Worm (Caenorhabditis elegans) whole organism, L2 larva: ENCODE data around the gene F58G1.2.

Source experiments
- F13H6.1 ChIP-seq: sonication (generic microtip); optimal IDR thresholded peaks from 2 replicates; lab custom pipeline; 2016; ENCODE audit warnings: missing genetic modification characterization, missing compliant biosample characterization
- R02D3.7 ChIP-seq: fragments of 150-350 bp; optimal IDR thresholded peaks from 2 replicates; lab custom pipeline; 2014; ENCODE audit warnings: missing biosample characterization, missing genetic modification characterization
- Y55F3AM.14 ChIP-seq: fragments of 200-800 bp; sonication (Bioruptor generic); optimal IDR thresholded peaks from 2 replicates; lab custom pipeline; 2018; ENCODE audit warnings: mild to moderate bottlenecking, missing genetic modification characterization, missing compliant biosample characterization
- ZK546.5 ChIP-seq: sonication (generic microtip); optimal IDR thresholded peaks from 2 replicates; lab custom pipeline; 2017; ENCODE audit warnings: missing biosample characterization, missing genetic modification characterization
- alr-1 ChIP-seq: fragments of 150-350 bp; optimal IDR thresholded peaks from 2 replicates; lab custom pipeline; 2014; ENCODE audit warnings: missing biosample characterization, missing genetic modification characterization
- aly-2 ChIP-seq: fragments of 150-350 bp; optimal IDR thresholded peaks from 2 replicates; lab custom pipeline; 2014; ENCODE audit warnings: missing biosample characterization, missing genetic modification characterization
- ama-1 ChIP-seq: fragments of 150-350 bp; optimal IDR thresholded peaks from 2 replicates; lab custom pipeline; 2018; ENCODE audit warnings: inconsistent platforms
- blmp-1 ChIP-seq: sonication (generic microtip); optimal IDR thresholded peaks from 2 replicates; lab custom pipeline; 2017; ENCODE audit warnings: missing genetic modification characterization, mild to moderate bottlenecking, missing compliant biosample characterization, antibody characterized with exemption, moderate library complexity; ENCODE audit not compliant: insufficient read depth
- ceh-82 ChIP-seq: fragments of 150-350 bp; optimal IDR thresholded peaks from 2 replicates; lab custom pipeline; 2014; ENCODE audit warnings: missing biosample characterization, missing genetic modification characterization
- crh-2 ChIP-seq: sonication (generic microtip); optimal IDR thresholded peaks from 2 replicates; lab custom pipeline; 2017; ENCODE audit warnings: missing biosample characterization, missing genetic modification characterization
- dmd-4 ChIP-seq: sonication (generic microtip); optimal IDR thresholded peaks from 2 replicates; lab custom pipeline; 2017; ENCODE audit warnings: missing biosample characterization, missing genetic modification characterization
- egl-27 ChIP-seq: sonication (generic microtip); optimal IDR thresholded peaks from 3 replicates; lab custom pipeline; 2017; ENCODE audit warnings: missing biosample characterization, missing genetic modification reagents, missing genetic modification characterization
- elt-1 ChIP-seq: fragments of 150-350 bp; optimal IDR thresholded peaks from 2 replicates; lab custom pipeline; 2014; ENCODE audit warnings: missing biosample characterization, missing genetic modification characterization
- elt-3 ChIP-seq: sonication (generic microtip); optimal IDR thresholded peaks from 2 replicates; lab custom pipeline; 2017; ENCODE audit warnings: missing biosample characterization, missing genetic modification characterization
- fos-1 ChIP-seq: fragments of 150-350 bp; optimal IDR thresholded peaks from 2 replicates; lab custom pipeline; 2014; ENCODE audit warnings: missing biosample characterization, missing genetic modification characterization
- gmeb-1 ChIP-seq: fragments of 150-350 bp; optimal IDR thresholded peaks from 2 replicates; lab custom pipeline; 2014; ENCODE audit warnings: missing biosample characterization, missing genetic modification characterization
- lin-11 ChIP-seq: fragments of 150-350 bp; sonication (generic microtip); optimal IDR thresholded peaks from 2 replicates; lab custom pipeline; 2014; ENCODE audit warnings: missing biosample characterization, missing genetic modification characterization, inconsistent platforms, mixed read lengths
- lin-13 ChIP-seq: fragments of 150-350 bp; optimal IDR thresholded peaks from 2 replicates; lab custom pipeline; 2014; ENCODE audit warnings: missing biosample characterization, missing genetic modification reagents, missing genetic modification characterization
- mab-5 ChIP-seq: fragments of 150-350 bp; optimal IDR thresholded peaks from 2 replicates; lab custom pipeline; 2014; ENCODE audit warnings: missing biosample characterization, missing genetic modification characterization
- mbf-1 ChIP-seq: sonication (generic microtip); optimal IDR thresholded peaks from 2 replicates; lab custom pipeline; 2017; ENCODE audit warnings: missing biosample characterization, missing genetic modification characterization
- mdl-1 ChIP-seq, 2 experiments: fragments of 150-350 bp in 1 of 2; sonication (generic microtip) in 1 of 2; optimal IDR thresholded peaks; 2 replicates each; lab custom pipeline; 2017; ENCODE audit warnings: missing biosample characterization in 2 of 2, missing genetic modification characterization in 2 of 2
- nhr-10 ChIP-seq: sonication (generic microtip); optimal IDR thresholded peaks from 2 replicates; lab custom pipeline; 2017; ENCODE audit warnings: missing biosample characterization, missing genetic modification characterization
- nhr-11 ChIP-seq: fragments of 150-350 bp; optimal IDR thresholded peaks from 2 replicates; lab custom pipeline; 2014; ENCODE audit warnings: missing biosample characterization, missing genetic modification characterization
- nhr-12 ChIP-seq: fragments of 150-350 bp; optimal IDR thresholded peaks from 2 replicates; lab custom pipeline; 2014; ENCODE audit warnings: missing biosample characterization, missing genetic modification characterization
- nhr-129 ChIP-seq: fragments of 150-350 bp; optimal IDR thresholded peaks from 2 replicates; lab custom pipeline; 2014; ENCODE audit warnings: missing biosample characterization, missing genetic modification characterization
- nhr-23 ChIP-seq: fragments of 150-350 bp; optimal IDR thresholded peaks from 2 replicates; lab custom pipeline; 2014; ENCODE audit warnings: missing biosample characterization, missing genetic modification reagents, missing genetic modification characterization
- nhr-25 ChIP-seq: fragments of 150-350 bp; sonication (generic microtip); optimal IDR thresholded peaks from 3 replicates; lab custom pipeline; 2014; ENCODE audit warnings: missing biosample characterization, missing genetic modification characterization
- nhr-6 ChIP-seq: fragments of 150-350 bp; optimal IDR thresholded peaks from 2 replicates; lab custom pipeline; 2014; ENCODE audit warnings: missing biosample characterization, missing genetic modification characterization
- nhr-77 ChIP-seq: fragments of 150-350 bp; optimal IDR thresholded peaks from 2 replicates; lab custom pipeline; 2014; ENCODE audit warnings: missing biosample characterization, missing genetic modification characterization
- sem-4 ChIP-seq: fragments of 150-350 bp; optimal IDR thresholded peaks from 2 replicates; lab custom pipeline; 2014; ENCODE audit warnings: missing biosample characterization, missing genetic modification reagents, missing genetic modification characterization
- sma-3 ChIP-seq: sonication (generic microtip); optimal IDR thresholded peaks from 2 replicates; lab custom pipeline; 2016; ENCODE audit warnings: missing genetic modification reagents, missing genetic modification characterization, missing compliant biosample characterization
- sma-9 ChIP-seq, 2 experiments: fragments of 150-350 bp in 1 of 2; sonication (generic microtip) in 1 of 2; optimal IDR thresholded peaks; 2 replicates each; lab custom pipeline; 2014 to 2016; ENCODE audit warnings: missing genetic modification characterization in 2 of 2, mild to moderate bottlenecking in 1 of 2, missing biosample characterization in 1 of 2, missing compliant biosample characterization in 1 of 2, missing genetic modification reagents in 1 of 2, moderate library complexity in 1 of 2
- snpc-4 ChIP-seq: fragments of 150-350 bp; optimal IDR thresholded peaks from 2 replicates; lab custom pipeline; 2014; ENCODE audit warnings: missing biosample characterization, missing genetic modification characterization
- unc-55 ChIP-seq: fragments of 150-350 bp; sonication (generic microtip); optimal IDR thresholded peaks from 3 replicates; lab custom pipeline; 2014; ENCODE audit warnings: missing biosample characterization, missing genetic modification reagents, missing genetic modification characterization
- unc-62 ChIP-seq: fragments of 150-350 bp; optimal IDR thresholded peaks from 2 replicates; lab custom pipeline; 2014; ENCODE audit warnings: missing biosample characterization, missing genetic modification reagents, missing genetic modification characterization
- zag-1 ChIP-seq: fragments of 150-350 bp; optimal IDR thresholded peaks from 2 replicates; lab custom pipeline; 2014; ENCODE audit warnings: missing biosample characterization, missing genetic modification characterization
- ztf-11 ChIP-seq: sonication (generic microtip); optimal IDR thresholded peaks from 2 replicates; lab custom pipeline; 2017; ENCODE audit warnings: missing biosample characterization, missing genetic modification characterization
- ztf-4 ChIP-seq: fragments of 150-350 bp; optimal IDR thresholded peaks from 2 replicates; lab custom pipeline; 2014; ENCODE audit warnings: missing biosample characterization, missing genetic modification characterization

The F58G1.2 gene

DNA sequence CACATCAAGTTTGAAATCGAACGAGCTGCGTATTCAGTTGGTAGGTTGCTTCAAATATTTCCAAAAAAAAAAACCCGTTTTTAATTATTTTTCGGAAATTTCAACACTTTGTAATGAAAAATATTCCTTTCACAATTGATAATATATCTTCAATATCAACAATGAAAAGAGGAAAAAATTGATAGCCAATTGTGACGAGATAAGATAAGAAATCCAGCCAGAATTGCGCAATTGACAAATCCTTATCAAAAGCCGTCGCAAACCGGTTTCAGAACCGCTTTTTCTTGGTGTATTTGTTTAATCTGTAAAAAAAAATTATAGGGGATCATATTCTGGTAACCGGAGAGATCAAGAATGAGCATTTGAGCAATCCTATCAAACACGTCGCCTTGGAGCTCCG, 23.7 kb upstream of the F58G1.2 start:
- TF ChIP-seq fos-1 (no peak), egl-27 (tag; lab: Kevin White, UChicago) (no peak), zag-1 (tag; lab: Kevin White, UChicago) (no peak), elt-3 (tag; lab: Kevin White, UChicago) (no peak), mdl-1 (tag; optimal IDR thresholded peaks at IDR 0.05; lab: Kevin White, UChicago) (no peak)

DNA sequence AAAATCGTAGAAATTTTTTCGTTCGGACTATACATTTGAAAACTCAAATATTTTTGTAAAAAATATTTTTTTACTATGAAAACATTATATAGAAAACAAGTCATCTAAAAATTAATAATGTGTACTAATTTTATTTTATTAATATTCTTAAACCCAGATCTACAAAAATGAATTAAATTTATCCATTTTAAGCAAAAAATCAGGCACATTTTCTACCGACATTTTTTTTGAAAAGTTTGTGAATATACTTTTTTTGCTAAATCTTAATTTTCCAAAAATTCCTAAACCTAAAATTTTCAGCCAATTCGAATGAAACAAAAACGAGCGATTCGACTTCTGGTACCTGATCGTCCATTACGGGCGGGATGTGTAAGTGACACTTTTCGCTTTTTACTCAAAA, 21.0 kb upstream of the F58G1.2 start, which contains the start of gene arrd-10:
Gene arrd-10 (plus strand): TSS at position 301 of the 400 bp plus-strand sequence.
- TF ChIP-seq snpc-4 (tag; lab: Kevin White, UChicago): no peak
- no peak for TF ChIP-seq nhr-129 (tag; lab: Kevin White, UChicago)
- no peak for TF ChIP-seq Y55F3AM.14
- TF ChIP-seq sem-4 (tag; lab: Kevin White, UChicago): no peak
- no peak for TF ChIP-seq mbf-1
- TF ChIP-seq sma-3 (GFP tag; lab: Kevin White, UChicago): no peak
- no peak for TF ChIP-seq sma-9 (GFP tag; optimal IDR thresholded peaks at IDR 0.05; lab: Kevin White, UChicago)
- TF ChIP-seq sma-9 (tag; optimal IDR thresholded peaks at IDR 0.05; lab: Kevin White, UChicago): no peak
- no peak for TF ChIP-seq elt-1 (tag; lab: Kevin White, UChicago)
- TF ChIP-seq ceh-82: no peak
- TF ChIP-seq alr-1 (tag; lab: Kevin White, UChicago): no peak
- no peak for TF ChIP-seq R02D3.7 (tag; lab: Kevin White, UChicago)
- no peak for TF ChIP-seq ZK546.5 (tag; lab: Kevin White, UChicago)
- no peak for TF ChIP-seq mab-5
- no peak for TF ChIP-seq aly-2 (tag; lab: Kevin White, UChicago)
- no peak for TF ChIP-seq gmeb-1 (tag; lab: Kevin White, UChicago)
- no peak for TF ChIP-seq nhr-11 (tag; lab: Kevin White, UChicago)

ce11 chrII:12939161-12939560, 20.4 kb upstream of the F58G1.2 start:
- TF ChIP-seq nhr-25 (tag; lab: Kevin White, UChicago) (peak; percentile 21), ZK546.5 (tag; lab: Kevin White, UChicago) (no peak), mab-5 (no peak), fos-1 (peak; percentile 26), sma-3 (GFP tag; lab: Kevin White, UChicago) (peak; percentile 1), crh-2 (tag; lab: Kevin White, UChicago) (peak; percentile 8), ama-1 (no peak), sem-4 (tag; lab: Kevin White, UChicago) (peak; percentile 23), unc-62 (no peak), blmp-1 (tag; lab: Kevin White, UChicago) (peak; percentile 26)

DNA sequence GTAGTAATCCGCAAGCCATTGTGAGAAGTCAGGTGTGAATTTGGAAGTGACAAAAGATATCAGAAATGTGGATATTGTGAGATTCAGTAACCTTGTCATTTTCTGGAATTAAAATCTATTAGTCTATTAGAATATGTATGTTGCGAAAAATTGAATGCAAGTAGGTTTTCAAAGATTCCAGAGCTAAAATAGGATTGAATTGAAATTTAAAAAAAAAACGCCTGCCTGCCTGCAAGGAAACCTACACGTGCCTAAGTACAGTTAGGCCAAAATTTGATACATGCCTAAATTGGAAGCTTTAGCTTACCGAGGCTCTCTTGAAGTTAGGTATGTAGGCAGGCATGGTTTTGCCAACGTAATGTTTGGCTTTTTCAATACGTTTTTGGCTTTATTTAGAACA, 16.4 kb upstream of the F58G1.2 start, which contains the start of gene lips-9:
Gene lips-9 (minus strand): TSS at position 101 of the 400 bp plus-strand sequence.
- TF ChIP-seq ztf-4 (no peak), nhr-23 (tag; lab: Kevin White, UChicago) (no peak), sem-4 (tag; lab: Kevin White, UChicago) (no peak), ztf-11 (tag; lab: Kevin White, UChicago) (no peak), lin-11 (tag; lab: Kevin White, UChicago) (no peak), unc-55 (GFP tag; lab: Kevin White, UChicago) (no peak), mbf-1 (no peak), mdl-1 (tag; optimal IDR thresholded peaks at IDR 0.05; lab: Kevin White, UChicago) (no peak), nhr-6 (tag; lab: Kevin White, UChicago) (no peak), zag-1 (tag; lab: Kevin White, UChicago) (no peak), gmeb-1 (tag; lab: Kevin White, UChicago) (no peak), sma-9 (GFP tag; optimal IDR thresholded peaks at IDR 0.05; lab: Kevin White, UChicago) (no peak), sma-9 (tag; optimal IDR thresholded peaks at IDR 0.05; lab: Kevin White, UChicago) (no peak), blmp-1 (tag; lab: Kevin White, UChicago) (no peak), fos-1 (no peak), crh-2 (tag; lab: Kevin White, UChicago) (no peak), sma-3 (GFP tag; lab: Kevin White, UChicago) (no peak), unc-62 (no peak)

ce11 chrII:12931456-12931923, 12.7 kb upstream of the F58G1.2 start, which contains the start of gene dct-18:
Gene dct-18, plus strand, starts transcription at chrII:12931873.
- TF ChIP-seq nhr-10 (tag; lab: Kevin White, UChicago) (no peak), nhr-129 (tag; lab: Kevin White, UChicago) (no peak), nhr-12 (tag; lab: Kevin White, UChicago) (no peak), sem-4 (tag; lab: Kevin White, UChicago) (no peak), sma-9 (GFP tag; optimal IDR thresholded peaks at IDR 0.05; lab: Kevin White, UChicago) (peak; percentile 18), sma-9 (tag; optimal IDR thresholded peaks at IDR 0.05; lab: Kevin White, UChicago) (no peak), mdl-1 (tag; optimal IDR thresholded peaks at IDR 0.05; lab: Kevin White, UChicago) (no peak), fos-1 (peak; percentile 81), elt-3 (tag; lab: Kevin White, UChicago) (no peak), nhr-77 (tag; lab: Kevin White, UChicago) (no peak), crh-2 (tag; lab: Kevin White, UChicago) (peak; percentile 85), dmd-4 (tag; lab: Kevin White, UChicago) (no peak), ztf-11 (tag; lab: Kevin White, UChicago) (no peak), ZK546.5 (tag; lab: Kevin White, UChicago) (no peak), Y55F3AM.14 (no peak), lin-13 (GFP tag; lab: Kevin White, UChicago) (no peak), F13H6.1 (tag; lab: Kevin White, UChicago) (no peak)
